Worm (Caenorhabditis elegans) whole organism, L3 larva: ENCODE results near the gene atgl-1.

Source experiments
- R02D3.7 ChIP-seq: fragments of 150-350 bp; optimal IDR thresholded peaks from 2 replicates; lab custom pipeline; 2014; ENCODE audit warnings: missing biosample characterization, missing genetic modification characterization
- ZK546.5 ChIP-seq: sonication (generic microtip); optimal IDR thresholded peaks from 2 replicates; lab custom pipeline; 2017; ENCODE audit warnings: missing biosample characterization, missing genetic modification characterization
- ama-1 ChIP-seq: fragments of 150-350 bp; optimal IDR thresholded peaks from 2 replicates; lab custom pipeline; 2018
- ceh-28 ChIP-seq: fragments of 150-350 bp; optimal IDR thresholded peaks from 2 replicates; lab custom pipeline; 2014; ENCODE audit warnings: missing biosample characterization, missing genetic modification reagents, missing genetic modification characterization
- ceh-82 ChIP-seq: fragments of 150-350 bp; optimal IDR thresholded peaks from 2 replicates; lab custom pipeline; 2014; ENCODE audit warnings: missing biosample characterization, missing genetic modification characterization
- ceh-9 ChIP-seq: sonication (generic microtip); optimal IDR thresholded peaks from 2 replicates; lab custom pipeline; 2018; ENCODE audit warnings: missing biosample characterization, missing genetic modification characterization
- daf-12 ChIP-seq: fragments of 150-350 bp; optimal IDR thresholded peaks from 2 replicates; lab custom pipeline; 2014; ENCODE audit warnings: missing biosample characterization, missing genetic modification reagents, missing genetic modification characterization
- egl-27 ChIP-seq: sonication (generic microtip); optimal IDR thresholded peaks from 4 replicates; lab custom pipeline; 2017; ENCODE audit warnings: missing biosample characterization, missing genetic modification reagents, missing genetic modification characterization
- egl-5 ChIP-seq: fragments of 150-350 bp; optimal IDR thresholded peaks from 2 replicates; lab custom pipeline; 2017; ENCODE audit warnings: missing biosample characterization, missing genetic modification reagents, missing genetic modification characterization, inconsistent platforms
- elt-1 ChIP-seq: fragments of 150-350 bp; optimal IDR thresholded peaks from 2 replicates; lab custom pipeline; 2014; ENCODE audit warnings: missing biosample characterization, missing genetic modification characterization
- elt-2 ChIP-seq: sonication (generic microtip); optimal IDR thresholded peaks from 2 replicates; lab custom pipeline; 2016; ENCODE audit warnings: missing genetic modification reagents, mild to moderate bottlenecking, missing genetic modification characterization, missing compliant biosample characterization
- elt-3 ChIP-seq, 3 experiments: fragments of 150-350 bp in 1 of 3; sonication (generic microtip) in 2 of 3; optimal IDR thresholded peaks; 2 replicates in 2 of 3; 4 replicates in 1 of 3; lab custom pipeline; 2014 to 2017; ENCODE audit warnings: missing biosample characterization in 3 of 3, missing genetic modification characterization in 3 of 3
- eor-1 ChIP-seq, 2 experiments: fragments of 150-350 bp; optimal IDR thresholded peaks; 2 replicates each; lab custom pipeline; 2014 to 2018; ENCODE audit warnings: missing biosample characterization in 2 of 2, missing genetic modification characterization in 2 of 2
- fkh-10 ChIP-seq: sonication (generic microtip); optimal IDR thresholded peaks from 2 replicates; lab custom pipeline; 2017; ENCODE audit warnings: missing biosample characterization, missing genetic modification reagents, missing genetic modification characterization
- fkh-2 ChIP-seq: fragments of 150-350 bp; optimal IDR thresholded peaks from 2 replicates; lab custom pipeline; 2014; ENCODE audit warnings: missing biosample characterization, missing genetic modification reagents, missing genetic modification characterization
- fos-1 ChIP-seq: fragments of 150-350 bp; optimal IDR thresholded peaks from 2 replicates; lab custom pipeline; 2014; ENCODE audit warnings: missing biosample characterization, missing genetic modification characterization
- jun-1 ChIP-seq: fragments of 150-350 bp; optimal IDR thresholded peaks from 2 replicates; lab custom pipeline; 2014; ENCODE audit warnings: missing biosample characterization, missing genetic modification reagents, missing genetic modification characterization
- lin-39 ChIP-seq: fragments of 150-350 bp; optimal IDR thresholded peaks from 2 replicates; lab custom pipeline; 2018; ENCODE audit warnings: missing biosample characterization, missing genetic modification reagents, missing genetic modification characterization
- lsy-12 ChIP-seq: sonication (generic microtip); optimal IDR thresholded peaks from 2 replicates; lab custom pipeline; 2016; ENCODE audit warnings: mild to moderate bottlenecking, missing genetic modification characterization, missing compliant biosample characterization
- mdl-1 ChIP-seq: fragments of 150-350 bp; optimal IDR thresholded peaks from 2 replicates; lab custom pipeline; 2014; ENCODE audit warnings: missing biosample characterization, missing genetic modification characterization
- nfya-1 ChIP-seq: sonication (generic microtip); optimal IDR thresholded peaks from 2 replicates; lab custom pipeline; 2017; ENCODE audit warnings: missing genetic modification characterization, mild to moderate bottlenecking, missing compliant biosample characterization, antibody characterized with exemption, moderate library complexity; ENCODE audit not compliant: insufficient read depth
- nhr-12 ChIP-seq: fragments of 150-350 bp; optimal IDR thresholded peaks from 2 replicates; lab custom pipeline; 2014; ENCODE audit warnings: missing biosample characterization, missing genetic modification characterization
- nhr-23 ChIP-seq: fragments of 150-350 bp; optimal IDR thresholded peaks from 2 replicates; lab custom pipeline; 2014; ENCODE audit warnings: missing biosample characterization, missing genetic modification reagents, missing genetic modification characterization
- nhr-25 ChIP-seq: sonication (generic microtip); optimal IDR thresholded peaks from 2 replicates; lab custom pipeline; 2017; ENCODE audit warnings: missing biosample characterization, missing genetic modification characterization
- nhr-28 ChIP-seq: fragments of 150-350 bp; optimal IDR thresholded peaks from 2 replicates; lab custom pipeline; 2014; ENCODE audit warnings: missing biosample characterization, missing genetic modification characterization
- nhr-43 ChIP-seq: sonication (generic microtip); optimal IDR thresholded peaks from 2 replicates; lab custom pipeline; 2016; ENCODE audit warnings: mild to moderate bottlenecking, missing genetic modification characterization, missing compliant biosample characterization; ENCODE audit not compliant: poor library complexity, severe bottlenecking
- nhr-76 ChIP-seq: fragments of 150-350 bp; sonication (generic microtip); optimal IDR thresholded peaks from 5 replicates; lab custom pipeline; 2014; ENCODE audit warnings: missing biosample characterization, missing genetic modification characterization
- nhr-77 ChIP-seq: fragments of 150-350 bp; optimal IDR thresholded peaks from 2 replicates; lab custom pipeline; 2014; ENCODE audit warnings: missing biosample characterization, missing genetic modification characterization
- pha-4 ChIP-seq: fragments of 150-350 bp; optimal IDR thresholded peaks from 2 replicates; lab custom pipeline; 2014; ENCODE audit warnings: missing biosample characterization, missing genetic modification reagents, missing genetic modification characterization
- skn-1 ChIP-seq: fragments of 150-350 bp; optimal IDR thresholded peaks from 2 replicates; lab custom pipeline; 2014; ENCODE audit warnings: missing biosample characterization, missing genetic modification characterization
- snpc-4 ChIP-seq: fragments of 150-350 bp; optimal IDR thresholded peaks from 2 replicates; lab custom pipeline; 2014; ENCODE audit warnings: missing biosample characterization, missing genetic modification characterization
- unc-62 ChIP-seq: fragments of 150-350 bp; sonication (generic microtip); optimal IDR thresholded peaks from 4 replicates; lab custom pipeline; 2014; ENCODE audit warnings: missing biosample characterization, missing genetic modification reagents, missing genetic modification characterization
- zag-1 ChIP-seq: fragments of 150-350 bp; optimal IDR thresholded peaks from 2 replicates; lab custom pipeline; 2014; ENCODE audit warnings: missing biosample characterization, missing genetic modification characterization
- ztf-4 ChIP-seq: fragments of 150-350 bp; optimal IDR thresholded peaks from 2 replicates; lab custom pipeline; 2014; ENCODE audit warnings: missing biosample characterization, missing genetic modification characterization

atgl-1 gene

DNA sequence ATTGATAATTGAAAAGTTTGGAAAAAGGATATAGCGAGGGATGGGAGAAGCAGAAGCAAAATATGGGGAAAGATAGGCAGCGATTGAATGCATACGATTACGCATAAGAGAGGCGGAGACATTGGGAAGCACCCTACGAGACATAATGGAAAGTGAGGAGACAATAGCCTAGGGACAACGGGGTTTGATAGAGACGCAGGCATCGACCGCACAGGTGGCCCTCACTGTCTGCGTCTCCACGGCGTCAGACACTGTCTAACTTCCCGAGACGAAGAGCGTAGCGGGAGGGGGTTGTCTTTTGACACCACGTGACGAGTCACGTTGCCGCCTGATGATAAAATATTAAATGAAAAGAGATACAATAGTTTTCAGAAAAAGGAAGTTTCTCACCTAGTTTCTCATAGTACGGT, 1.7 kb upstream of the atgl-1 start (continued):
- TF ChIP-seq pha-4 (peak; percentile 60), nhr-12 (tag; lab: Kevin White, UChicago) (no peak)

ce11 chrIII:6420201-6420600, 942 bp upstream of the atgl-1 start:
- TF ChIP-seq skn-1 (no peak), elt-1 (tag; lab: Kevin White, UChicago) (no peak), jun-1 (tag; lab: Kevin White, UChicago) (no peak), egl-5 (tag; lab: Kevin White, UChicago) (peak; percentile 32), ceh-82 (tag; lab: Kevin White, UChicago) (no peak), ama-1 (lab: Kevin White, UChicago) (peak; percentile 42), nhr-25 (tag; lab: Kevin White, UChicago) (peak; percentile 61), mdl-1 (tag; lab: Kevin White, UChicago) (no peak), ztf-4 (no peak), R02D3.7 (no peak), nhr-28 (tag; lab: Kevin White, UChicago) (no peak), eor-1 (tag; optimal IDR thresholded peaks at IDR 0.05; lab: Kevin White, UChicago) (no peak), daf-12 (tag; lab: Kevin White, UChicago) (no peak), egl-27 (no peak), nhr-23 (tag; lab: Kevin White, UChicago) (peak; percentile 34), pha-4 (peak; percentile 28), snpc-4 (tag; lab: Kevin White, UChicago) (peak; percentile 30), ceh-28 (no peak), lin-39 (no peak), nfya-1 (tag; lab: Kevin White, UChicago) (peak; percentile 10), fkh-10 (GFP tag; lab: Kevin White, UChicago) (no peak), nhr-43 (tag; lab: Kevin White, UChicago) (peak; percentile 12)

DNA sequence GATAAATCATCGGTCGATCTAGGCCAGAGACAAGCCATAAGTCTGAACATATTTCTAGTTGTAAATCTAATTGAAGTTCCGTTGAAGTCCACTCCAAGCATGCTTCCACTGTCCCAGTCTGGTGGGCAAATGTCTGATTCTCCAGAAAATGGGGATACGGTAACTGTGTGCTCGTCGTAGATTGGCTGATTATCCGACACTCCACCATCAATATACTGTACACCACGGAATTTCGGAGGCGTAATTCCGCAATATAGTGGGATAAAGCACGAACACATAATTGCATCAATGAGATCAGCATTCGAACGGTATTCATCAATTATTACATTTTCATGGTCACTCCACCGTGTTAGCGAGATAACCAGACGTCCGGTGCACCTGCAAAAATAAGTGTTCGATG, 1.0 kb downstream of the atgl-1 start:
- TF ChIP-seq ama-1 (lab: Kevin White, UChicago) (peak; percentile 59), nhr-77 (tag; lab: Kevin White, UChicago) (no peak), nhr-25 (tag; lab: Kevin White, UChicago) (peak; percentile 61), elt-1 (tag; lab: Kevin White, UChicago) (no peak), ztf-4 (no peak), elt-3 (tag; optimal IDR thresholded peaks at IDR 0.05; lab: Kevin White, UChicago) (no peak)

DNA sequence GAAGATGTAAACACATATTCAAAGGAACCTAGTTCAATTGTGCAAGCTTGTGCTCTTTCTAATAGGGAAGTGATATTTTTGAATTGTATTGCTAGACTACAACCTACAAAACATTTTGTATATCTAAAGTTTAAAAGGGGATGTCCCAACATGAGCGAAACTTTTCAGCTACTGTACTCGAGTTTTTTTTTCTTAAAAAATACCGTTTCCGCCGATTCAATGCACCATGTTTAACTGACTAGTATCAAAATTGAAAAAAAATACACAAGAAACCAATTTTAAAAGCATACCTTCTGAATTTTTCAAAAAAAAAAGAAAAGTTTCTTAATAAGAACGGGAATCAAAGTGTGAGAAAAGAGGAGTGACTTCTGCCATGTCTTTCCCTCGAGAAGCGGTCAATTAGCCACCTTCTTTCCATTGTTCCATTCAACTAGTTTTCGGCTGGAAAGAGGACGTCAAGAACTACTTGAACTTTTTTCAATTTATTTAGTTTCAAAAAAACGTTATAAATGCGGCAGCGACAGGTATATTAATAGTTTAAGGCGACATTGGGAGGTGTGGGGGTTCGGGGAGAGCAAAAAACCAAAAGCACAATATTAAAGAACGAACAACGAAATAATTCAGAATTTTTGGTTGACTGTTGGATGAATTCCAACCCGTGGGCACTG, 3.8 kb downstream of the atgl-1 start, which contains the start of gene nas-4:
Gene nas-4 (minus strand): TSS at position 351 of the 668 bp plus-strand sequence.
- peak; percentile 39 for TF ChIP-seq R02D3.7
- no peak for TF ChIP-seq unc-62 (GFP tag; lab: Kevin White, UChicago)
- peak; percentile 25 for TF ChIP-seq nhr-43 (tag; lab: Kevin White, UChicago)
- TF ChIP-seq egl-27, result no peak
- TF ChIP-seq ama-1 (lab: Kevin White, UChicago), result peak; percentile 41
- peak; percentile 11 for TF ChIP-seq nhr-23 (tag; lab: Kevin White, UChicago)
- TF ChIP-seq lsy-12, result peak; percentile 31
- peak; percentile 41 for TF ChIP-seq elt-2
- no peak for TF ChIP-seq ZK546.5
- TF ChIP-seq nhr-25 (tag; lab: Kevin White, UChicago), result peak; percentile 35
- no peak for TF ChIP-seq nhr-76

DNA sequence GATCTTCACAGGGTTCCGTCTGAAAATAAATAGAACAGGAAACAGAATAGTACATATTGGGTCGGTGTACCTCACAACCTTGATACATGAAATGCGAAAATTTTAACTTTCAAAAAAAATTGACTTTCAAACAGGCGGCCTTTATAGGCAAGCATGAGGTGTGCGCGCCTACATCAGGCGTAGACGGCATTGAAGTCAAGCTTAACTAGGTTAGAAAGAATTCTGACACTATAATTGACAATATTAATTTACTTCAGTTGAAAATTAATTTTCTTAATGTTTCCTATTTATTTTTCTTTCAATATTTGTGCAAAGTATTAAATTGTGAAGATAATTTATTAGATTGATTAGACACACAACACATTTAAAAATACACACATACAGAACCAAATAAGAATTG, 7.3 kb downstream of the atgl-1 start, which contains the start of gene C05D11.5:
Gene C05D11.5 (minus strand): TSS at position 101 of the 400 bp plus-strand sequence.
- no peak for TF ChIP-seq elt-3 (tag; optimal IDR thresholded peaks at IDR 0.05; lab: Kevin White, UChicago)
- TF ChIP-seq lsy-12, result no peak
- TF ChIP-seq ceh-28, result no peak
- TF ChIP-seq fkh-2 (tag; lab: Kevin White, UChicago), result no peak
- TF ChIP-seq nhr-23 (tag; lab: Kevin White, UChicago), result no peak
- no peak for TF ChIP-seq zag-1 (tag; lab: Kevin White, UChicago)
- TF ChIP-seq ceh-9 (tag; lab: Kevin White, UChicago), result no peak
- no peak for TF ChIP-seq mdl-1 (tag; lab: Kevin White, UChicago)
- no peak for TF ChIP-seq jun-1 (tag; lab: Kevin White, UChicago)
- no peak for TF ChIP-seq fos-1 (tag; lab: Kevin White, UChicago)
- no peak for TF ChIP-seq nhr-43 (tag; lab: Kevin White, UChicago)
- TF ChIP-seq, all 47 proteins: peak for 0
